Fruit fly (Drosophila melanogaster) whole organism, embryonic: ENCODE results near the gene CG3032.

Experiments used
- Asciz ChIP-seq: fragments of 200-800 bp; sonication (Bioruptor generic); optimal IDR thresholded peaks from 2 replicates; lab custom pipeline; 2017; ENCODE audit warnings: missing biosample characterization, mild to moderate bottlenecking, missing genetic modification characterization, missing genetic modification reagents
- CG11093 ChIP-seq: fragments of 200-800 bp; sonication (Bioruptor generic); IDR thresholded peaks from 3 replicates; pipeline ENCODE4 v1.3.6; 2022; ENCODE audit warnings: missing biosample characterization, missing genetic modification characterization
- CG11696 ChIP-seq: fragments of 200-800 bp; sonication (Bioruptor generic); IDR thresholded peaks from 2 replicates; pipeline ENCODE4 v1.3.6; 2022; ENCODE audit warnings: missing biosample characterization, missing genetic modification characterization
- CG12219 ChIP-seq: fragments of 200-800 bp; sonication (Bioruptor generic); optimal IDR thresholded peaks from 3 replicates; lab custom pipeline; 2018; ENCODE audit warnings: missing biosample characterization, mild to moderate bottlenecking, missing genetic modification characterization
- CG13894 ChIP-seq: fragments of 200-800 bp; sonication (Bioruptor generic); optimal IDR thresholded peaks from 3 replicates; lab custom pipeline; 2018; ENCODE audit warnings: missing biosample characterization, mild to moderate bottlenecking, missing genetic modification characterization, moderate library complexity
- CG14441 ChIP-seq: fragments of 200-800 bp; sonication (Bioruptor generic); IDR thresholded peaks from 2 replicates; pipeline ENCODE4 v1.3.6; 2022; ENCODE audit warnings: missing biosample characterization, missing genetic modification characterization
- CG14860 ChIP-seq: fragments of 200-800 bp; sonication (Bioruptor generic); IDR thresholded peaks from 3 replicates; pipeline ENCODE4 v1.3.6; 2022; ENCODE audit warnings: missing biosample characterization, missing genetic modification characterization; ENCODE audit not compliant: partially characterized antibody
- CG15073 ChIP-seq: fragments of 200-800 bp; sonication (Bioruptor generic); optimal IDR thresholded peaks from 2 replicates; lab custom pipeline; 2016; ENCODE audit warnings: missing biosample characterization, missing genetic modification characterization
- CG16779 ChIP-seq: fragments of 200-800 bp; sonication (Bioruptor generic); IDR thresholded peaks from 2 replicates; pipeline ENCODE4 v1.3.6; 2022; ENCODE audit warnings: missing biosample characterization, missing genetic modification characterization
- CG16863 ChIP-seq: fragments of 200-800 bp; sonication (Bioruptor generic); optimal IDR thresholded peaks from 3 replicates; lab custom pipeline; 2016; ENCODE audit warnings: missing biosample characterization, missing genetic modification characterization
- CG2875 ChIP-seq: fragments of 200-800 bp; sonication (Bioruptor generic); optimal IDR thresholded peaks from 2 replicates; lab custom pipeline; 2017; ENCODE audit warnings: missing biosample characterization, mild to moderate bottlenecking, missing genetic modification characterization, missing genetic modification reagents
- CG33213 ChIP-seq: fragments of 200-800 bp; sonication (Bioruptor generic); optimal IDR thresholded peaks from 3 replicates; lab custom pipeline; 2016; ENCODE audit warnings: missing biosample characterization, missing genetic modification characterization
- CG34376 ChIP-seq: fragments of 200-800 bp; sonication (Bioruptor generic); optimal IDR thresholded peaks from 2 replicates; lab custom pipeline; 2018; ENCODE audit warnings: missing biosample characterization, mild to moderate bottlenecking, missing genetic modification characterization
- CG4424 ChIP-seq: fragments of 200-800 bp; sonication (Bioruptor generic); optimal IDR thresholded peaks from 3 replicates; lab custom pipeline; 2016; ENCODE audit warnings: missing biosample characterization, missing genetic modification characterization
- CG6683 ChIP-seq: fragments of 200-800 bp; sonication (Bioruptor generic); optimal IDR thresholded peaks from 2 replicates; lab custom pipeline; 2017; ENCODE audit warnings: missing biosample characterization, mild to moderate bottlenecking, missing genetic modification characterization, missing genetic modification reagents
- Fer1 ChIP-seq: fragments of 200-800 bp; sonication (Bioruptor generic); optimal IDR thresholded peaks from 2 replicates; lab custom pipeline; 2017; ENCODE audit warnings: missing biosample characterization, mild to moderate bottlenecking, missing genetic modification characterization
- Hr39 ChIP-seq: fragments of >200 bp; optimal IDR thresholded peaks from 2 replicates; lab custom pipeline; 2017
- Kr ChIP-seq: fragments of 200-800 bp; sonication (Bioruptor generic); optimal IDR thresholded peaks from 2 replicates; lab custom pipeline; 2017; ENCODE audit warnings: missing biosample characterization, mild to moderate bottlenecking, missing genetic modification characterization
- Max ChIP-seq: fragments of 200-800 bp; sonication (Bioruptor generic); optimal IDR thresholded peaks from 2 replicates; lab custom pipeline; 2016; ENCODE audit warnings: missing biosample characterization, mild to moderate bottlenecking, missing genetic modification characterization
- Opbp ChIP-seq: fragments of 200-800 bp; sonication (Bioruptor generic); IDR thresholded peaks from 3 replicates; pipeline ENCODE4 v1.3.6; 2022; ENCODE audit warnings: missing biosample characterization, missing genetic modification characterization; ENCODE audit not compliant: partially characterized antibody
- PHDP ChIP-seq: fragments of 200-800 bp; sonication (Bioruptor generic); optimal IDR thresholded peaks from 3 replicates; lab custom pipeline; 2018; ENCODE audit warnings: missing biosample characterization, mild to moderate bottlenecking, missing genetic modification characterization, moderate library complexity
- Pdp1 ChIP-seq, 2 experiments: fragments of 200-800 bp; sonication (Bioruptor generic); optimal IDR thresholded peaks; 3 replicates each; lab custom pipeline; 2016; ENCODE audit warnings: missing biosample characterization in 2 of 2, missing genetic modification characterization in 2 of 2, mild to moderate bottlenecking in 1 of 2, moderate library complexity in 1 of 2
- Rx ChIP-seq: fragments of 200-800 bp; sonication (Bioruptor generic); IDR thresholded peaks from 2 replicates; pipeline ENCODE4 v1.3.6; 2022; ENCODE audit warnings: missing biosample characterization, missing genetic modification characterization
- Scr ChIP-seq: fragments of 200-800 bp; sonication (Bioruptor generic); IDR thresholded peaks from 2 replicates; pipeline ENCODE4 v1.3.6; 2022; ENCODE audit warnings: missing biosample characterization, missing genetic modification characterization; ENCODE audit not compliant: partially characterized antibody
- bigmax ChIP-seq: fragments of 200-800 bp; sonication (Bioruptor generic); optimal IDR thresholded peaks from 2 replicates; lab custom pipeline; 2018; ENCODE audit warnings: missing biosample characterization, mild to moderate bottlenecking, missing genetic modification characterization
- cato ChIP-seq: fragments of 200-800 bp; sonication (Bioruptor generic); optimal IDR thresholded peaks from 2 replicates; lab custom pipeline; 2016; ENCODE audit warnings: missing biosample characterization, missing genetic modification characterization, borderline replicate concordance
- dan ChIP-seq: fragments of 200-800 bp; sonication (Bioruptor generic); IDR thresholded peaks from 2 replicates; pipeline ENCODE4 v1.3.6; 2022; ENCODE audit warnings: missing biosample characterization, missing genetic modification characterization
- fd102C ChIP-seq: fragments of 200-800 bp; sonication (Bioruptor generic); optimal IDR thresholded peaks from 2 replicates; lab custom pipeline; 2018; ENCODE audit warnings: missing biosample characterization, mild to moderate bottlenecking, missing genetic modification characterization, moderate library complexity
- fd64A ChIP-seq: fragments of 200-800 bp; sonication (Bioruptor generic); optimal IDR thresholded peaks from 3 replicates; lab custom pipeline; 2018; ENCODE audit warnings: missing biosample characterization, mild to moderate bottlenecking, missing genetic modification characterization
- kay ChIP-seq: fragments of 200-800 bp; sonication (Bioruptor generic); optimal IDR thresholded peaks from 2 replicates; lab custom pipeline; 2016; ENCODE audit warnings: missing biosample characterization, missing genetic modification characterization
- mam ChIP-seq: fragments of 200-800 bp; sonication (Bioruptor generic); optimal IDR thresholded peaks from 3 replicates; lab custom pipeline; 2016; ENCODE audit warnings: missing biosample characterization, missing genetic modification characterization
- mld ChIP-seq: fragments of 200-800 bp; sonication (Bioruptor generic); IDR thresholded peaks from 3 replicates; pipeline ENCODE4 v1.3.6; 2022; ENCODE audit warnings: missing biosample characterization, missing genetic modification characterization; ENCODE audit not compliant: partially characterized antibody
- nau ChIP-seq: fragments of 200-800 bp; sonication (Bioruptor generic); optimal IDR thresholded peaks from 3 replicates; lab custom pipeline; 2017; ENCODE audit warnings: missing biosample characterization, mild to moderate bottlenecking, missing genetic modification characterization, missing genetic modification reagents
- nerfin-1 ChIP-seq: fragments of 200-800 bp; sonication (Bioruptor generic); optimal IDR thresholded peaks from 3 replicates; lab custom pipeline; 2019; ENCODE audit warnings: missing biosample characterization, mild to moderate bottlenecking, missing genetic modification characterization, moderate library complexity
- prd ChIP-seq, 3 experiments: fragments of >200 bp in 2 of 3; fragments of 200-800 bp in 1 of 3; sonication (Bioruptor generic) in 1 of 3; optimal IDR thresholded peaks in 2 of 3; IDR thresholded peaks in 1 of 3; 2 replicates in 2 of 3; 3 replicates in 1 of 3; pipeline versions ENCODE4 v1.3.6 to Lab custom; 2017 to 2022; ENCODE audit warnings: missing biosample characterization in 1 of 3, missing genetic modification characterization in 1 of 3
- pzg ChIP-seq: fragments of 200-800 bp; sonication (Bioruptor generic); optimal IDR thresholded peaks from 3 replicates; lab custom pipeline; 2018; ENCODE audit warnings: missing biosample characterization, mild to moderate bottlenecking, missing genetic modification characterization, moderate library complexity
- run ChIP-seq: fragments of 200-800 bp; sonication (Bioruptor generic); optimal IDR thresholded peaks from 3 replicates; lab custom pipeline; 2018; ENCODE audit warnings: missing biosample characterization, mild to moderate bottlenecking, missing genetic modification characterization
- sc ChIP-seq, 3 experiments: fragments of >200 bp in 2 of 3; fragments of 200-800 bp in 1 of 3; sonication (Bioruptor generic) in 1 of 3; optimal IDR thresholded peaks; 2 replicates in 2 of 3; 3 replicates in 1 of 3; lab custom pipeline; 2017; ENCODE audit warnings: mild to moderate bottlenecking in 1 of 3, missing biosample characterization in 1 of 3, missing genetic modification characterization in 1 of 3, missing genetic modification reagents in 1 of 3
- shn ChIP-seq: fragments of 200-800 bp; sonication (Bioruptor generic); optimal IDR thresholded peaks from 3 replicates; lab custom pipeline; 2016; ENCODE audit warnings: missing biosample characterization, missing genetic modification characterization
- slp2 ChIP-seq: fragments of 200-800 bp; sonication (Bioruptor generic); optimal IDR thresholded peaks from 2 replicates; lab custom pipeline; 2016; ENCODE audit warnings: missing biosample characterization, missing genetic modification characterization
- tgo ChIP-seq: fragments of 200-800 bp; sonication (Bioruptor generic); IDR thresholded peaks from 3 replicates; pipeline ENCODE4 v1.3.6; 2022; ENCODE audit warnings: missing biosample characterization, missing genetic modification characterization
- unc-4 ChIP-seq: fragments of 200-800 bp; sonication (Bioruptor generic); IDR thresholded peaks from 2 replicates; pipeline ENCODE4 v1.3.6; 2022; ENCODE audit warnings: missing biosample characterization, missing genetic modification characterization; ENCODE audit not compliant: partially characterized antibody
- vvl ChIP-seq: fragments of 200-800 bp; sonication (Bioruptor generic); IDR thresholded peaks from 2 replicates; pipeline ENCODE4 v1.3.6; 2022; ENCODE audit warnings: missing biosample characterization, missing genetic modification characterization
- yki ChIP-seq: fragments of >200 bp; optimal IDR thresholded peaks from 3 replicates; lab custom pipeline; 2018
- z ChIP-seq: fragments of 200-800 bp; sonication (Bioruptor generic); IDR thresholded peaks from 3 replicates; pipeline ENCODE4 v1.3.6; 2022; ENCODE audit warnings: missing biosample characterization, missing genetic modification characterization
- zf30C ChIP-seq: fragments of 200-800 bp; sonication (Bioruptor generic); optimal IDR thresholded peaks from 3 replicates; lab custom pipeline; 2018; ENCODE audit warnings: missing biosample characterization, mild to moderate bottlenecking, missing genetic modification characterization
- zfh2 ChIP-seq: fragments of 200-800 bp; sonication (Bioruptor generic); optimal IDR thresholded peaks from 2 replicates; lab custom pipeline; 2016; ENCODE audit warnings: missing biosample characterization, missing genetic modification characterization

The CG3032 gene

dm6 chrX:7013320-7014214 lies at the start of gene CG3032, which contains the start of gene CG4593 (continued):
- peak; percentile 85 for TF ChIP-seq Rx
- peak; percentile 80 for TF ChIP-seq Max (GFP tag; lab: Kevin White, UChicago)
- peak; percentile 87 for TF ChIP-seq CG11093 (GFP tag; lab: Robert Waterston, UW)
- no peak for TF ChIP-seq fd64A
- TF ChIP-seq yki (lab: Kevin White, UChicago) = no peak
- peak; percentile 47 for TF ChIP-seq slp2
- TF ChIP-seq z (GFP tag; lab: Robert Waterston, UW) = no peak
- TF ChIP-seq Pdp1 (GFP tag; optimal IDR thresholded peaks at IDR 0.05; lab: Kevin White, UChicago) = peak; percentile 75 to 80
- TF ChIP-seq pzg (GFP tag; lab: Kevin White, UChicago) = peak; percentile 60
- peak; percentile 89 for TF ChIP-seq mam (GFP tag; lab: Kevin White, UChicago)
- no peak for TF ChIP-seq mld (GFP tag; lab: Robert Waterston, UW)
- peak; percentile 55 for TF ChIP-seq nerfin-1 (tag; lab: Kevin White, UChicago)
- peak; percentile 48; the same call in 1 of the 2 replicates for TF ChIP-seq dan
- peak; percentile 60 for TF ChIP-seq CG13894 (tag; lab: Kevin White, UChicago)
- TF ChIP-seq vvl (GFP tag; lab: Robert Waterston, UW) = peak; percentile 93
- peak; percentile 64 for TF ChIP-seq CG33213 (GFP tag; lab: Kevin White, UChicago)
- no peak for TF ChIP-seq Hr39 (lab: Kevin White, UChicago)
- no peak for TF ChIP-seq CG14860 (GFP tag; lab: Robert Waterston, UW)
- TF ChIP-seq zf30C (GFP tag; lab: Kevin White, UChicago) = no peak
- peak; percentile 31 for TF ChIP-seq nau (GFP tag; lab: Kevin White, UChicago)
- no peak for TF ChIP-seq sc (optimal IDR thresholded peaks at IDR 0.05; lab: Kevin White, UChicago)
- no peak for TF ChIP-seq sc (GFP tag; optimal IDR thresholded peaks at IDR 0.05; lab: Kevin White, UChicago)
- no peak for TF ChIP-seq CG15073 (GFP tag; lab: Kevin White, UChicago)
- no peak for TF ChIP-seq bigmax (GFP tag; lab: Kevin White, UChicago)
- TF ChIP-seq tgo = peak; percentile 88
- peak; percentile 66 for TF ChIP-seq CG4424
- peak; percentile 48 for TF ChIP-seq shn (GFP tag; lab: Kevin White, UChicago)
- TF ChIP-seq run = peak; percentile 57
- TF ChIP-seq Scr (GFP tag; lab: Robert Waterston, UW) = 0 out of 2 replicates have a peak, but pooled peaks have one; percentile 17
- peak; percentile 83 for TF ChIP-seq zfh2 (GFP tag; lab: Kevin White, UChicago)
- peak; percentile 94 for TF ChIP-seq CG14441 (GFP tag; lab: Robert Waterston, UW)
- TF ChIP-seq PHDP (tag; lab: Kevin White, UChicago) = peak; percentile 84
- peak; percentile 48 for TF ChIP-seq CG12219 (GFP tag; lab: Kevin White, UChicago)
- TF ChIP-seq Kr (GFP tag; lab: Kevin White, UChicago) = no peak
- peak; percentile 80 for TF ChIP-seq CG11696
- no peak for TF ChIP-seq prd (optimal IDR thresholded peaks at IDR 0.05; lab: Kevin White, UChicago)
- peak; percentile 94 for TF ChIP-seq prd (GFP tag; IDR thresholded peaks at IDR 0.05; lab: Robert Waterston, UW)
- no peak for TF ChIP-seq Opbp (GFP tag; lab: Robert Waterston, UW)
- TF ChIP-seq kay (GFP tag; lab: Kevin White, UChicago) = peak; percentile 53
- peak; percentile 21; the same call in 1 of the 2 replicates for TF ChIP-seq unc-4
- TF ChIP-seq CG6683 (GFP tag; lab: Kevin White, UChicago) = peak; percentile 13
- peak; percentile 77 for TF ChIP-seq CG16779 (GFP tag; lab: Robert Waterston, UW)
- peak; percentile 55 for TF ChIP-seq cato (GFP tag; lab: Kevin White, UChicago)
- peak; percentile 16 for TF ChIP-seq CG2875
- peak; percentile 37 for TF ChIP-seq Asciz
- TF ChIP-seq Fer1 (GFP tag; lab: Kevin White, UChicago) = peak; percentile 65
- no peak for TF ChIP-seq fd102C
- TF ChIP-seq CG34376 (GFP tag; lab: Kevin White, UChicago) = peak; percentile 29
- peak; percentile 60 for TF ChIP-seq CG16863 (GFP tag; lab: Kevin White, UChicago)
